Fruit fly (Drosophila melanogaster) whole organism: Measurements from ENCODE around the gene geko.

Experiments used
- Dll ChIP-seq: fragments of >200 bp; optimal IDR thresholded peaks from 2 replicates; lab custom pipeline; 2017
- EcR ChIP-seq, 2 experiments: fragments of >200 bp; optimal IDR thresholded peaks; 2 replicates each; lab custom pipeline; 2017; ENCODE audit warnings: missing biosample characterization in 2 of 2, missing genetic modification characterization in 2 of 2, missing genetic modification reagents in 2 of 2
- pan ChIP-seq: fragments of >200 bp; optimal IDR thresholded peaks from 2 replicates; lab custom pipeline; 2017
- psq ChIP-seq: fragments of >200 bp; optimal IDR thresholded peaks from 2 replicates; lab custom pipeline; 2017

geko gene

dm6 chr3L:18194323-18194996, 55.3 kb downstream of the geko start:
- TF ChIP-seq EcR (GFP tag; optimal IDR thresholded peaks at IDR 0.05; lab: Kevin White, UChicago) (no peak), Dll (no peak), pan (peak; percentile 73), psq (lab: Kevin White, UChicago) (no peak)
